Worm (Caenorhabditis elegans) whole organism, L2 larva: Measurements from ENCODE around the gene ldh-1.

ENCODE experiments used
- C34F6.9 ChIP-seq: fragments of 150-350 bp; optimal IDR thresholded peaks from 2 replicates; lab custom pipeline; 2014; ENCODE audit warnings: missing biosample characterization, missing genetic modification characterization
- F13H6.1 ChIP-seq: sonication (generic microtip); optimal IDR thresholded peaks from 2 replicates; lab custom pipeline; 2016; ENCODE audit warnings: missing genetic modification characterization, missing compliant biosample characterization
- R02D3.7 ChIP-seq: fragments of 150-350 bp; optimal IDR thresholded peaks from 2 replicates; lab custom pipeline; 2014; ENCODE audit warnings: missing biosample characterization, missing genetic modification characterization
- ZK546.5 ChIP-seq: sonication (generic microtip); optimal IDR thresholded peaks from 2 replicates; lab custom pipeline; 2017; ENCODE audit warnings: missing biosample characterization, missing genetic modification characterization
- alr-1 ChIP-seq: fragments of 150-350 bp; optimal IDR thresholded peaks from 2 replicates; lab custom pipeline; 2014; ENCODE audit warnings: missing biosample characterization, missing genetic modification characterization
- blmp-1 ChIP-seq: sonication (generic microtip); optimal IDR thresholded peaks from 2 replicates; lab custom pipeline; 2017; ENCODE audit warnings: missing genetic modification characterization, mild to moderate bottlenecking, missing compliant biosample characterization, antibody characterized with exemption, moderate library complexity; ENCODE audit not compliant: insufficient read depth
- crh-2 ChIP-seq: sonication (generic microtip); optimal IDR thresholded peaks from 2 replicates; lab custom pipeline; 2017; ENCODE audit warnings: missing biosample characterization, missing genetic modification characterization
- dmd-4 ChIP-seq: sonication (generic microtip); optimal IDR thresholded peaks from 2 replicates; lab custom pipeline; 2017; ENCODE audit warnings: missing biosample characterization, missing genetic modification characterization
- egl-27 ChIP-seq: sonication (generic microtip); optimal IDR thresholded peaks from 3 replicates; lab custom pipeline; 2017; ENCODE audit warnings: missing biosample characterization, missing genetic modification reagents, missing genetic modification characterization
- elt-1 ChIP-seq: fragments of 150-350 bp; optimal IDR thresholded peaks from 2 replicates; lab custom pipeline; 2014; ENCODE audit warnings: missing biosample characterization, missing genetic modification characterization
- elt-3 ChIP-seq: sonication (generic microtip); optimal IDR thresholded peaks from 2 replicates; lab custom pipeline; 2017; ENCODE audit warnings: missing biosample characterization, missing genetic modification characterization
- fos-1 ChIP-seq: fragments of 150-350 bp; optimal IDR thresholded peaks from 2 replicates; lab custom pipeline; 2014; ENCODE audit warnings: missing biosample characterization, missing genetic modification characterization
- gmeb-1 ChIP-seq: fragments of 150-350 bp; optimal IDR thresholded peaks from 2 replicates; lab custom pipeline; 2014; ENCODE audit warnings: missing biosample characterization, missing genetic modification characterization
- lin-11 ChIP-seq: fragments of 150-350 bp; sonication (generic microtip); optimal IDR thresholded peaks from 2 replicates; lab custom pipeline; 2014; ENCODE audit warnings: missing biosample characterization, missing genetic modification characterization, inconsistent platforms, mixed read lengths
- lin-13 ChIP-seq: fragments of 150-350 bp; optimal IDR thresholded peaks from 2 replicates; lab custom pipeline; 2014; ENCODE audit warnings: missing biosample characterization, missing genetic modification reagents, missing genetic modification characterization
- lin-39 ChIP-seq: fragments of 150-350 bp; optimal IDR thresholded peaks from 2 replicates; lab custom pipeline; 2014; ENCODE audit warnings: missing biosample characterization, missing genetic modification reagents, missing genetic modification characterization
- lsy-2 ChIP-seq, 2 experiments: fragments of 150-350 bp in 1 of 2; sonication (generic microtip) in 1 of 2; optimal IDR thresholded peaks; 2 replicates each; lab custom pipeline; 2014 to 2017; ENCODE audit warnings: missing biosample characterization in 2 of 2, missing genetic modification characterization in 2 of 2
- mab-5 ChIP-seq: fragments of 150-350 bp; optimal IDR thresholded peaks from 2 replicates; lab custom pipeline; 2014; ENCODE audit warnings: missing biosample characterization, missing genetic modification characterization
- mdl-1 ChIP-seq, 2 experiments: fragments of 150-350 bp in 1 of 2; sonication (generic microtip) in 1 of 2; optimal IDR thresholded peaks; 2 replicates each; lab custom pipeline; 2017; ENCODE audit warnings: missing biosample characterization in 2 of 2, missing genetic modification characterization in 2 of 2
- nhr-10 ChIP-seq: sonication (generic microtip); optimal IDR thresholded peaks from 2 replicates; lab custom pipeline; 2017; ENCODE audit warnings: missing biosample characterization, missing genetic modification characterization
- nhr-12 ChIP-seq: fragments of 150-350 bp; optimal IDR thresholded peaks from 2 replicates; lab custom pipeline; 2014; ENCODE audit warnings: missing biosample characterization, missing genetic modification characterization
- nhr-129 ChIP-seq: fragments of 150-350 bp; optimal IDR thresholded peaks from 2 replicates; lab custom pipeline; 2014; ENCODE audit warnings: missing biosample characterization, missing genetic modification characterization
- nhr-21 ChIP-seq: fragments of 150-350 bp; optimal IDR thresholded peaks from 2 replicates; lab custom pipeline; 2014; ENCODE audit warnings: missing biosample characterization, missing genetic modification characterization
- nhr-23 ChIP-seq: fragments of 150-350 bp; optimal IDR thresholded peaks from 2 replicates; lab custom pipeline; 2014; ENCODE audit warnings: missing biosample characterization, missing genetic modification reagents, missing genetic modification characterization
- nhr-237 ChIP-seq: fragments of 150-350 bp; optimal IDR thresholded peaks from 2 replicates; lab custom pipeline; 2014; ENCODE audit warnings: missing biosample characterization, missing genetic modification characterization
- nhr-25 ChIP-seq: fragments of 150-350 bp; sonication (generic microtip); optimal IDR thresholded peaks from 3 replicates; lab custom pipeline; 2014; ENCODE audit warnings: missing biosample characterization, missing genetic modification characterization
- nhr-77 ChIP-seq: fragments of 150-350 bp; optimal IDR thresholded peaks from 2 replicates; lab custom pipeline; 2014; ENCODE audit warnings: missing biosample characterization, missing genetic modification characterization
- peb-1 ChIP-seq: fragments of 150-350 bp; optimal IDR thresholded peaks from 2 replicates; lab custom pipeline; 2014; ENCODE audit warnings: missing biosample characterization, missing genetic modification characterization
- skn-1 ChIP-seq: sonication (generic microtip); optimal IDR thresholded peaks from 2 replicates; lab custom pipeline; 2017; ENCODE audit warnings: missing biosample characterization, missing genetic modification characterization
- sma-3 ChIP-seq: sonication (generic microtip); optimal IDR thresholded peaks from 2 replicates; lab custom pipeline; 2016; ENCODE audit warnings: missing genetic modification reagents, missing genetic modification characterization, missing compliant biosample characterization
- sma-9 ChIP-seq, 2 experiments: fragments of 150-350 bp in 1 of 2; sonication (generic microtip) in 1 of 2; optimal IDR thresholded peaks; 2 replicates each; lab custom pipeline; 2014 to 2016; ENCODE audit warnings: missing genetic modification characterization in 2 of 2, mild to moderate bottlenecking in 1 of 2, missing biosample characterization in 1 of 2, missing compliant biosample characterization in 1 of 2, missing genetic modification reagents in 1 of 2, moderate library complexity in 1 of 2
- snpc-4 ChIP-seq: fragments of 150-350 bp; optimal IDR thresholded peaks from 2 replicates; lab custom pipeline; 2014; ENCODE audit warnings: missing biosample characterization, missing genetic modification characterization
- unc-39 ChIP-seq: fragments of 150-350 bp; optimal IDR thresholded peaks from 2 replicates; lab custom pipeline; 2014; ENCODE audit warnings: missing biosample characterization, missing genetic modification characterization
- unc-55 ChIP-seq: fragments of 150-350 bp; sonication (generic microtip); optimal IDR thresholded peaks from 3 replicates; lab custom pipeline; 2014; ENCODE audit warnings: missing biosample characterization, missing genetic modification reagents, missing genetic modification characterization
- unc-62 ChIP-seq: fragments of 150-350 bp; optimal IDR thresholded peaks from 2 replicates; lab custom pipeline; 2014; ENCODE audit warnings: missing biosample characterization, missing genetic modification reagents, missing genetic modification characterization
- zag-1 ChIP-seq: fragments of 150-350 bp; optimal IDR thresholded peaks from 2 replicates; lab custom pipeline; 2014; ENCODE audit warnings: missing biosample characterization, missing genetic modification characterization

Gene ldh-1

ce11 chrII:11685177-11685576, 38.8 kb upstream of the ldh-1 start, which contains the start of gene C47D12.5:
Gene C47D12.5, minus strand, starts transcription at chrII:11685277.
- TF ChIP-seq sma-3 (GFP tag; lab: Kevin White, UChicago) = no peak
- TF ChIP-seq crh-2 (tag; lab: Kevin White, UChicago) = no peak
- TF ChIP-seq lsy-2 (tag; optimal IDR thresholded peaks at IDR 0.05; lab: Kevin White, UChicago) = no peak
- TF ChIP-seq C34F6.9 (tag; lab: Kevin White, UChicago) = no peak
- no peak for TF ChIP-seq nhr-23 (tag; lab: Kevin White, UChicago)

ce11 chrII:11688011-11688410, 36.0 kb upstream of the ldh-1 start:
- TF ChIP-seq C34F6.9 (tag; lab: Kevin White, UChicago) (peak; percentile 16), unc-55 (peak; percentile 9), elt-3 (tag; lab: Kevin White, UChicago) (no peak)

- TF ChIP-seq C34F6.9 (tag; lab: Kevin White, UChicago) = no peak
- no peak for TF ChIP-seq crh-2 (tag; lab: Kevin White, UChicago)
- no peak for TF ChIP-seq lin-11
- no peak for TF ChIP-seq nhr-10 (tag; lab: Kevin White, UChicago)
- no peak for TF ChIP-seq nhr-23 (tag; lab: Kevin White, UChicago)
- TF ChIP-seq dmd-4 (tag; lab: Kevin White, UChicago) = no peak
- no peak for TF ChIP-seq nhr-237 (tag; lab: Kevin White, UChicago)
- no peak for TF ChIP-seq nhr-12 (tag; lab: Kevin White, UChicago)
- no peak for TF ChIP-seq sma-9 (GFP tag; optimal IDR thresholded peaks at IDR 0.05; lab: Kevin White, UChicago)
- no peak for TF ChIP-seq sma-9 (tag; optimal IDR thresholded peaks at IDR 0.05; lab: Kevin White, UChicago)
- TF ChIP-seq unc-39 (tag; lab: Kevin White, UChicago) = no peak
- TF ChIP-seq nhr-21 = no peak
- no peak for TF ChIP-seq nhr-25
- no peak for TF ChIP-seq peb-1 (tag; lab: Kevin White, UChicago)
- TF ChIP-seq R02D3.7 (tag; lab: Kevin White, UChicago) = no peak
These were observed 35.4 kb upstream of the ldh-1 start, which contains the start of gene kel-1 for ce11 chrII:11688643-11689042. Gene kel-1, plus strand, starts transcription at chrII:11688943.

ce11 chrII:11689941-11690340, 34.1 kb upstream of the ldh-1 start:
- TF ChIP-seq egl-27 (tag; lab: Kevin White, UChicago) (no peak), blmp-1 (tag; lab: Kevin White, UChicago) (no peak), unc-62 (GFP tag; lab: Kevin White, UChicago) (no peak), lin-13 (GFP tag; lab: Kevin White, UChicago) (no peak), nhr-237 (tag; lab: Kevin White, UChicago) (no peak), alr-1 (tag; lab: Kevin White, UChicago) (no peak), nhr-77 (no peak), skn-1 (no peak), nhr-25 (no peak), F13H6.1 (tag; lab: Kevin White, UChicago) (no peak), sma-3 (GFP tag; lab: Kevin White, UChicago) (no peak), elt-1 (tag; lab: Kevin White, UChicago) (no peak), snpc-4 (tag; lab: Kevin White, UChicago) (no peak), lin-39 (no peak)
- TF ChIP-seq, all 48 proteins: peak for 0

- TF ChIP-seq mdl-1 (tag; optimal IDR thresholded peaks at IDR 0.05; lab: Kevin White, UChicago) (no peak), C34F6.9 (tag; lab: Kevin White, UChicago) (no peak), nhr-21 (no peak), sma-3 (GFP tag; lab: Kevin White, UChicago) (no peak), unc-55 (no peak), nhr-10 (tag; lab: Kevin White, UChicago) (no peak), nhr-23 (tag; lab: Kevin White, UChicago) (no peak), alr-1 (tag; lab: Kevin White, UChicago) (no peak), zag-1 (tag; lab: Kevin White, UChicago) (no peak)
These were observed 33.1 kb upstream of the ldh-1 start for ce11 chrII:11690868-11691267.

- TF ChIP-seq sma-3 (GFP tag; lab: Kevin White, UChicago) (no peak), lin-13 (GFP tag; lab: Kevin White, UChicago) (no peak), C34F6.9 (tag; lab: Kevin White, UChicago) (peak; percentile 44), crh-2 (tag; lab: Kevin White, UChicago) (peak; percentile 27), nhr-129 (tag; lab: Kevin White, UChicago) (peak; percentile 42), nhr-25 (peak; percentile 8), fos-1 (tag; lab: Kevin White, UChicago) (peak; percentile 2), ZK546.5 (tag; lab: Kevin White, UChicago) (no peak), lsy-2 (tag; optimal IDR thresholded peaks at IDR 0.05; lab: Kevin White, UChicago) (peak in 1 of 2 experiments; percentile 56), snpc-4 (tag; lab: Kevin White, UChicago) (no peak), gmeb-1 (tag; lab: Kevin White, UChicago) (peak; percentile 16), unc-55 (peak; percentile 50), mab-5 (tag; lab: Kevin White, UChicago) (no peak)
These were observed 29.6 kb upstream of the ldh-1 start for ce11 chrII:11694432-11694831.
